Fruit fly (Drosophila melanogaster): ENCODE data around the gene eIF4E3.

The eIF4E3 gene

dm6 chr3L:8197779-8198279, 31.2 kb upstream of the eIF4E3 start, which contains the start of the genes UbcE2M and Dhps (continued):
- TF ChIP-seq CG8388 (GFP tag; optimal IDR thresholded peaks at IDR 0.05) (peak; percentile 66), sr (GFP tag; IDR thresholded peaks at IDR 0.05) (no peak), CG32767 (GFP tag; IDR thresholded peaks at IDR 0.05) (no peak), CG31388 (GFP tag; optimal IDR thresholded peaks at IDR 0.05) (no peak), CG7839 (tag; optimal IDR thresholded peaks at IDR 0.05) (no peak), CG30431 (GFP tag; optimal IDR thresholded peaks at IDR 0.05) (peak; percentile 61), sens-2 (GFP tag; IDR thresholded peaks at IDR 0.05) (0 out of 2 replicates have a peak, but pooled peaks have one; percentile 32), run (tag; optimal IDR thresholded peaks at IDR 0.05) (no peak), jigr1 (GFP tag; IDR thresholded peaks at IDR 0.05) (peak; percentile 60; the same call in 1 of the 3 replicates), CG31224 (GFP tag; IDR thresholded peaks at IDR 0.05) (peak; percentile 56; the same call in 1 of the 2 replicates), peb (GFP tag; IDR thresholded peaks at IDR 0.05) (peak; percentile 43; the same call in 1 of the 2 replicates), Mad (GFP tag; optimal IDR thresholded peaks at IDR 0.05) (no peak), ttk (GFP tag; IDR thresholded peaks at IDR 0.05) (peak; percentile 12; the same call in 1 of the 2 replicates), CG8924 (tag; optimal IDR thresholded peaks at IDR 0.05) (peak; percentile 80), CrebB (tag; optimal IDR thresholded peaks at IDR 0.05) (no peak), salm (tag; optimal IDR thresholded peaks at IDR 0.05) (no peak), usp (GFP tag; optimal IDR thresholded peaks at IDR 0.05) (no peak), Hr3 (GFP tag; optimal IDR thresholded peaks at IDR 0.05) (peak; percentile 82), Opbp (GFP tag; IDR thresholded peaks at IDR 0.05; ENCODE audit: partially characterized antibody) (peak; percentile 76; the same call in 2 of the 3 replicates), CG7556 (GFP tag; optimal IDR thresholded peaks at IDR 0.05) (peak; percentile 70), CG17829 (tag; optimal IDR thresholded peaks at IDR 0.05) (peak; percentile 71), shn (GFP tag; optimal IDR thresholded peaks at IDR 0.05) (peak; percentile 24), CG12391 (tag; optimal IDR thresholded peaks at IDR 0.05) (peak; percentile 87), scrt (GFP tag; optimal IDR thresholded peaks at IDR 0.05) (peak; percentile 79), lov (optimal IDR thresholded peaks at IDR 0.05) (no peak), lov (GFP tag; IDR thresholded peaks at IDR 0.05) (no peak), CG12769 (tag; optimal IDR thresholded peaks at IDR 0.05) (no peak), CG9876 (GFP tag; optimal IDR thresholded peaks at IDR 0.05) (peak; percentile 67), CG1529 (GFP tag; optimal IDR thresholded peaks at IDR 0.05) (peak; percentile 3), Camta (GFP tag; optimal IDR thresholded peaks at IDR 0.05) (no peak), D19B (GFP tag; optimal IDR thresholded peaks at IDR 0.05) (peak; percentile 59), CG10209 (GFP tag; optimal IDR thresholded peaks at IDR 0.05) (peak; percentile 83), lbe (GFP tag; optimal IDR thresholded peaks at IDR 0.05) (peak; percentile 52), NK7.1 (GFP tag; optimal IDR thresholded peaks at IDR 0.05) (no peak), Sox102F (GFP tag; optimal IDR thresholded peaks at IDR 0.05) (no peak), CG10321 (GFP tag; IDR thresholded peaks at IDR 0.05) (no peak), Myb (GFP tag; optimal IDR thresholded peaks at IDR 0.05) (peak; percentile 66), Pdp1 (GFP tag; optimal IDR thresholded peaks at IDR 0.05) (peak; percentile 37 to 65), unpg (GFP tag; optimal IDR thresholded peaks at IDR 0.05) (peak; percentile 66), Chrac-16 (GFP tag; optimal IDR thresholded peaks at IDR 0.05) (peak; percentile 67), crol (GFP tag; IDR thresholded peaks at IDR 0.05) (no peak), sima (GFP tag; optimal IDR thresholded peaks at IDR 0.05) (no peak), Stat92E (GFP tag; optimal IDR thresholded peaks at IDR 0.05) (no peak), CG7987 (GFP tag; optimal IDR thresholded peaks at IDR 0.05) (peak; percentile 2), rib (GFP tag; IDR thresholded peaks at IDR 0.05) (no peak), CG17361 (GFP tag; IDR thresholded peaks at IDR 0.05) (no peak; the same call in 2 of the 3 replicates), Dad (GFP tag; optimal IDR thresholded peaks at IDR 0.05) (no peak), so (GFP tag; IDR thresholded peaks at IDR 0.05) (no peak; the same call in 2 of the 3 replicates), Meics (GFP tag; optimal IDR thresholded peaks at IDR 0.05) (no peak), CG14965 (GFP tag; optimal IDR thresholded peaks at IDR 0.05; ENCODE audit: borderline replicate concordance) (no peak)
